Fruit fly (Drosophila melanogaster): ENCODE data around the gene CG8475.

CG8475 gene

dm6 chr2L:8185008-8185407 lies 11.7 kb downstream of the CG8475 start:
- no peak for TF ChIP-seq Mnt (GFP tag; optimal IDR thresholded peaks at IDR 0.05)
- TF ChIP-seq Crg-1 (GFP tag; optimal IDR thresholded peaks at IDR 0.05) = no peak
- no peak for TF ChIP-seq CG1620 (GFP tag; optimal IDR thresholded peaks at IDR 0.05)
- no peak for TF ChIP-seq ovo (GFP tag; optimal IDR thresholded peaks at IDR 0.05)
- TF ChIP-seq CG7101 (tag; optimal IDR thresholded peaks at IDR 0.05) = no peak
- TF ChIP-seq cic (GFP tag; optimal IDR thresholded peaks at IDR 0.05) = no peak
- TF ChIP-seq CG5204 (GFP tag; optimal IDR thresholded peaks at IDR 0.05) = no peak
- no peak for TF ChIP-seq CG7045 (GFP tag; optimal IDR thresholded peaks at IDR 0.05)
- no peak for TF ChIP-seq bab1 (GFP tag; optimal IDR thresholded peaks at IDR 0.05)

- TF ChIP-seq kay (GFP tag; ENCODE audit: borderline replicate concordance) (peak; percentile 30), cic (GFP tag; optimal IDR thresholded peaks at IDR 0.05) (peak; percentile 6), toe (GFP tag; optimal IDR thresholded peaks at IDR 0.05) (no peak), pad (GFP tag; optimal IDR thresholded peaks at IDR 0.05) (no peak), CG12768 (GFP tag; optimal IDR thresholded peaks at IDR 0.05) (peak; percentile 37), Clk (GFP tag; optimal IDR thresholded peaks at IDR 0.05) (no peak), CG1620 (GFP tag; optimal IDR thresholded peaks at IDR 0.05) (no peak)
Observed at dm6 chr2L:8171544-8171943, 25.2 kb downstream of the CG8475 start.

- TF ChIP-seq CG1620 (GFP tag; optimal IDR thresholded peaks at IDR 0.05) (no peak), kay (GFP tag; ENCODE audit: borderline replicate concordance) (no peak), bab1 (GFP tag; optimal IDR thresholded peaks at IDR 0.05) (no peak), cnc (optimal IDR thresholded peaks at IDR 0.05) (no peak), Mnt (GFP tag; optimal IDR thresholded peaks at IDR 0.05) (no peak), CG12768 (GFP tag; optimal IDR thresholded peaks at IDR 0.05) (no peak), Crg-1 (GFP tag; optimal IDR thresholded peaks at IDR 0.05) (no peak), CG7101 (tag; optimal IDR thresholded peaks at IDR 0.05) (no peak), pad (GFP tag; optimal IDR thresholded peaks at IDR 0.05) (no peak), tj (GFP tag; optimal IDR thresholded peaks at IDR 0.05) (no peak), toe (GFP tag; optimal IDR thresholded peaks at IDR 0.05) (no peak), ovo (GFP tag; optimal IDR thresholded peaks at IDR 0.05) (no peak), Hr96 (GFP tag; optimal IDR thresholded peaks at IDR 0.05) (no peak), CG7045 (GFP tag; optimal IDR thresholded peaks at IDR 0.05) (no peak), Clk (GFP tag; optimal IDR thresholded peaks at IDR 0.05) (no peak), CG14711 (tag; optimal IDR thresholded peaks at IDR 0.05) (no peak), cic (GFP tag; optimal IDR thresholded peaks at IDR 0.05) (no peak), CG33017 (tag; optimal IDR thresholded peaks at IDR 0.05) (no peak)
Observed at dm6 chr2L:8170600-8171182, 26.0 kb downstream of the CG8475 start.

- TF ChIP-seq kay (GFP tag; ENCODE audit: borderline replicate concordance) (no peak), cnc (optimal IDR thresholded peaks at IDR 0.05) (no peak)
Observed at dm6 chr2L:8168075-8168474, 28.6 kb downstream of the CG8475 start.

DNA sequence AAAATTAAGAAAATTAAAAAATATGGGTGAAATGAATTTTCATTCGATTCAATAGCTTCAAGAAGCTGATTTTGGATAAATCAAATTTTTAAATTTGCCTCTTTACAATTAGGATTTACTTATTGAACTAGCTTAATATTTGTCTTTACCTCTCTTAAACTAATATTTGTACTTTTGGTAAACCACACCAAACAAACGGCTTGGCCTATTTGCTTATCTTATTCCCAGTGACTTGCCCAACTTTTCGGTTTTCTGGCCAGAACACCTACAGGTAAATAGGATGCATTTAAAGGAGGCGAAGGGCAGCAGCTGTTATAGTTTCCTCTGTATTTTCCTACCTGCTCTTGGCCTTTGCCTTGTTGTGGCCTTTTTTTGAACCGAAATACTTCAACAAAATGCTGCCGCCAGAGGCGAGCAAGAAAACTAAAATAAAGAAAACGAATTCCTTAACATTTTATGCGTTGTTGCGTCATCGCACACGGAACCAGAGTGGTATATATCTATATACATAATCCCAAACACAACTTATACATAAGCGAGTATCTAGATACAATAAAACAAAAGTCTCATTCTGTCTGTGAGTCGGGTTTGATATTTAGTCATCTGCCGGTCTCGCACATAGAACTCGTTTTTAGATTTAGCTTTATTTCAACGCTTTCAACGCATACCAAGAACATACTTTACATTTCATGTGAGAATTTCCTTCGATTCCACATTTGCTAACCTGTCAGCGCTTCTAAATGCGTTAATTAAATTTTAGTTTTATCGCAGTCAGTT lies 30.7 kb downstream of the CG8475 start:
- TF ChIP-seq kay (GFP tag; ENCODE audit: borderline replicate concordance) (peak; percentile 19), tj (GFP tag; optimal IDR thresholded peaks at IDR 0.05) (no peak), Clk (GFP tag; optimal IDR thresholded peaks at IDR 0.05) (no peak), Hr96 (GFP tag; optimal IDR thresholded peaks at IDR 0.05) (no peak), CG7045 (GFP tag; optimal IDR thresholded peaks at IDR 0.05) (no peak), CG5204 (GFP tag; optimal IDR thresholded peaks at IDR 0.05) (no peak)

- TF ChIP-seq CG14711 (tag; optimal IDR thresholded peaks at IDR 0.05) (no peak), kay (GFP tag; ENCODE audit: borderline replicate concordance) (peak; percentile 24), toe (GFP tag; optimal IDR thresholded peaks at IDR 0.05) (no peak), cic (GFP tag; optimal IDR thresholded peaks at IDR 0.05) (no peak), pad (GFP tag; optimal IDR thresholded peaks at IDR 0.05) (no peak), Hr96 (GFP tag; optimal IDR thresholded peaks at IDR 0.05) (no peak)
Observed at dm6 chr2L:8164219-8164618, 32.5 kb downstream of the CG8475 start.

DNA sequence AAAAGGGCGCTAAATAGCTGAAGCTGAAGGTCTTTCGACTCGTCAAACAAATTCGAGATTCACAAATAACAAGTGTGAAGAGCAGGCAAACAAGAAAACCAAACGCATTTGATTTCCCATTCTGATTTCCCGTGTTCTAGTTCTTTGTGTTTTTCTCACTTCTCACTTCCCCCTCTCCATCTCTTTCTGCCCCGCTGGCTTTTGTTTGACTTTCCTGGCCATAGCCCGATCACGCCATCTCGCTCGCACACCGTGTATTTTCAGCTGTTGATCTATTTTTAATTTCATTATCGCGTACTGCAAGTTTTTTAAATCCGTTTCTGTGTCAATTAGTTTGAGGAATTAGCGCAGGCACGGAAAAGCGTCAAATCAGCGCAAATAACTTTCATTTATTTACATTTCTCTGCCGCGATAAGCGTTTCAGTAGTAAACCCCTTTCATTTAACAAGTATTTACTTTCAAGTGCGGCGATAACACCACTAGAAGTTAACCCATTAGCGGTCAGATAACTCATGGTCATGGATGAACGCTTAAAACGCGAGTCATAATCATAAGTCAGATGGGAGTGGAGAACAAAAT lies 33.0 kb downstream of the CG8475 start:
- TF ChIP-seq tj (GFP tag; optimal IDR thresholded peaks at IDR 0.05) (peak; percentile 58), cnc (optimal IDR thresholded peaks at IDR 0.05) (no peak), CG7101 (tag; optimal IDR thresholded peaks at IDR 0.05) (peak; percentile 38), pad (GFP tag; optimal IDR thresholded peaks at IDR 0.05) (peak; percentile 25), bab1 (GFP tag; optimal IDR thresholded peaks at IDR 0.05) (peak; percentile 33), CG14711 (tag; optimal IDR thresholded peaks at IDR 0.05) (no peak), Mnt (GFP tag; optimal IDR thresholded peaks at IDR 0.05) (peak; percentile 40), CG12768 (GFP tag; optimal IDR thresholded peaks at IDR 0.05) (peak; percentile 78), toe (GFP tag; optimal IDR thresholded peaks at IDR 0.05) (peak; percentile 43), kay (GFP tag; ENCODE audit: borderline replicate concordance) (no peak), CG33017 (tag; optimal IDR thresholded peaks at IDR 0.05) (peak; percentile 61), CG7045 (GFP tag; optimal IDR thresholded peaks at IDR 0.05) (peak; percentile 70), cic (GFP tag; optimal IDR thresholded peaks at IDR 0.05) (peak; percentile 88), CG11617 (GFP tag; optimal IDR thresholded peaks at IDR 0.05) (peak; percentile 51), CG1620 (GFP tag; optimal IDR thresholded peaks at IDR 0.05) (no peak), ovo (GFP tag; optimal IDR thresholded peaks at IDR 0.05) (no peak), Crg-1 (GFP tag; optimal IDR thresholded peaks at IDR 0.05) (peak; percentile 43), Hr96 (GFP tag; optimal IDR thresholded peaks at IDR 0.05) (peak; percentile 34), Clk (GFP tag; optimal IDR thresholded peaks at IDR 0.05) (no peak), CG5204 (GFP tag; optimal IDR thresholded peaks at IDR 0.05) (peak; percentile 33)
